Fruit fly (Drosophila melanogaster): Measurements from ENCODE around the gene Oatp30B.

The Oatp30B gene

dm6 chr2L:9520886-9521868 is at the start of gene Oatp30B:
Gene Oatp30B, plus strand, starts transcription at chr2L:9521210.
- TF ChIP-seq Crg-1 (GFP tag; optimal IDR thresholded peaks at IDR 0.05) (peak; percentile 92), CG33017 (tag; optimal IDR thresholded peaks at IDR 0.05) (peak; percentile 95), Clk (GFP tag; optimal IDR thresholded peaks at IDR 0.05) (peak; percentile 88), CG5204 (GFP tag; optimal IDR thresholded peaks at IDR 0.05) (peak; percentile 94), ovo (GFP tag; optimal IDR thresholded peaks at IDR 0.05) (peak; percentile 92), CG1620 (GFP tag; optimal IDR thresholded peaks at IDR 0.05) (peak; percentile 98), cic (GFP tag; optimal IDR thresholded peaks at IDR 0.05) (peak; percentile 62), bab1 (GFP tag; optimal IDR thresholded peaks at IDR 0.05) (peak; percentile 99), toe (GFP tag; optimal IDR thresholded peaks at IDR 0.05) (peak; percentile 97), CG14711 (tag; optimal IDR thresholded peaks at IDR 0.05) (peak; percentile 93), Mnt (GFP tag; optimal IDR thresholded peaks at IDR 0.05) (peak; percentile 90), tj (GFP tag; optimal IDR thresholded peaks at IDR 0.05) (peak; percentile 81), cnc (optimal IDR thresholded peaks at IDR 0.05) (no peak), CG7101 (tag; optimal IDR thresholded peaks at IDR 0.05) (peak; percentile 97), kay (GFP tag; ENCODE audit: borderline replicate concordance) (peak; percentile 76), CG7045 (GFP tag; optimal IDR thresholded peaks at IDR 0.05) (peak; percentile 95), Hr96 (GFP tag; optimal IDR thresholded peaks at IDR 0.05) (peak; percentile 93), CG12768 (GFP tag; optimal IDR thresholded peaks at IDR 0.05) (peak; percentile 91), pad (GFP tag; optimal IDR thresholded peaks at IDR 0.05) (peak; percentile 89), CG11617 (GFP tag; optimal IDR thresholded peaks at IDR 0.05) (peak; percentile 94)

dm6 chr2L:9487468-9487867 is 33.5 kb upstream of the Oatp30B start:
- no peak for TF ChIP-seq Clk (GFP tag; optimal IDR thresholded peaks at IDR 0.05)
- TF ChIP-seq bab1 (GFP tag; optimal IDR thresholded peaks at IDR 0.05) = peak; percentile 82
- TF ChIP-seq Hr96 (GFP tag; optimal IDR thresholded peaks at IDR 0.05) = no peak
- TF ChIP-seq CG33017 (tag; optimal IDR thresholded peaks at IDR 0.05) = no peak
- peak; percentile 8 for TF ChIP-seq CG14711 (tag; optimal IDR thresholded peaks at IDR 0.05)

dm6 chr2L:9490788-9491187 is 30.2 kb upstream of the Oatp30B start:
- TF ChIP-seq ovo (GFP tag; optimal IDR thresholded peaks at IDR 0.05) = no peak
- peak; percentile 55 for TF ChIP-seq toe (GFP tag; optimal IDR thresholded peaks at IDR 0.05)
- TF ChIP-seq Hr96 (GFP tag; optimal IDR thresholded peaks at IDR 0.05) = peak; percentile 86
- peak; percentile 27 for TF ChIP-seq CG14711 (tag; optimal IDR thresholded peaks at IDR 0.05)
- peak; percentile 18 for TF ChIP-seq CG5204 (GFP tag; optimal IDR thresholded peaks at IDR 0.05)
- no peak for TF ChIP-seq cnc (optimal IDR thresholded peaks at IDR 0.05)
- TF ChIP-seq CG11617 (GFP tag; optimal IDR thresholded peaks at IDR 0.05) = no peak
- TF ChIP-seq cic (GFP tag; optimal IDR thresholded peaks at IDR 0.05) = no peak
- peak; percentile 54 for TF ChIP-seq CG12768 (GFP tag; optimal IDR thresholded peaks at IDR 0.05)
- TF ChIP-seq Clk (GFP tag; optimal IDR thresholded peaks at IDR 0.05) = no peak
- peak; percentile 65 for TF ChIP-seq CG7045 (GFP tag; optimal IDR thresholded peaks at IDR 0.05)
- peak; percentile 11 for TF ChIP-seq CG7101 (tag; optimal IDR thresholded peaks at IDR 0.05)
- TF ChIP-seq pad (GFP tag; optimal IDR thresholded peaks at IDR 0.05) = peak; percentile 57
- TF ChIP-seq CG1620 (GFP tag; optimal IDR thresholded peaks at IDR 0.05) = no peak
- TF ChIP-seq bab1 (GFP tag; optimal IDR thresholded peaks at IDR 0.05) = peak; percentile 63

dm6 chr2L:9493375-9494263 is 27.4 kb upstream of the Oatp30B start:
- TF ChIP-seq CG7045 (GFP tag; optimal IDR thresholded peaks at IDR 0.05) (peak; percentile 22), ovo (GFP tag; optimal IDR thresholded peaks at IDR 0.05) (peak; percentile 18), toe (GFP tag; optimal IDR thresholded peaks at IDR 0.05) (peak; percentile 30), CG7101 (tag; optimal IDR thresholded peaks at IDR 0.05) (peak; percentile 6), Hr96 (GFP tag; optimal IDR thresholded peaks at IDR 0.05) (peak; percentile 47), CG11617 (GFP tag; optimal IDR thresholded peaks at IDR 0.05) (no peak), cic (GFP tag; optimal IDR thresholded peaks at IDR 0.05) (no peak), Crg-1 (GFP tag; optimal IDR thresholded peaks at IDR 0.05) (no peak), CG33017 (tag; optimal IDR thresholded peaks at IDR 0.05) (no peak), tj (GFP tag; optimal IDR thresholded peaks at IDR 0.05) (peak; percentile 40), Mnt (GFP tag; optimal IDR thresholded peaks at IDR 0.05) (no peak), CG14711 (tag; optimal IDR thresholded peaks at IDR 0.05) (peak; percentile 41), CG12768 (GFP tag; optimal IDR thresholded peaks at IDR 0.05) (no peak), bab1 (GFP tag; optimal IDR thresholded peaks at IDR 0.05) (peak; percentile 79), Clk (GFP tag; optimal IDR thresholded peaks at IDR 0.05) (no peak), cnc (optimal IDR thresholded peaks at IDR 0.05) (no peak), CG1620 (GFP tag; optimal IDR thresholded peaks at IDR 0.05) (no peak), CG5204 (GFP tag; optimal IDR thresholded peaks at IDR 0.05) (no peak), kay (GFP tag; ENCODE audit: borderline replicate concordance) (peak; percentile 93), pad (GFP tag; optimal IDR thresholded peaks at IDR 0.05) (peak; percentile 47)
